Worm (Caenorhabditis elegans) whole organism, late embryonic: ENCODE data around the gene srx-88.

Experiments
- ama-1 ChIP-seq: fragments of 150-350 bp; optimal IDR thresholded peaks from 2 replicates; lab custom pipeline; 2014
- ceh-24 ChIP-seq: sonication (generic microtip); optimal IDR thresholded peaks from 2 replicates; lab custom pipeline; 2016; ENCODE audit warnings: mild to moderate bottlenecking, missing genetic modification characterization, missing compliant biosample characterization
- dve-1 ChIP-seq: sonication (generic microtip); optimal IDR thresholded peaks from 2 replicates; lab custom pipeline; 2017; ENCODE audit warnings: antibody characterized with exemption, mild to moderate bottlenecking, missing genetic modification characterization, missing compliant biosample characterization
- elt-2 ChIP-seq: sonication (generic microtip); optimal IDR thresholded peaks from 2 replicates; lab custom pipeline; 2016; ENCODE audit warnings: missing genetic modification reagents, missing genetic modification characterization, missing compliant biosample characterization
- ets-4 ChIP-seq: sonication (generic microtip); optimal IDR thresholded peaks from 2 replicates; lab custom pipeline; 2016; ENCODE audit warnings: missing genetic modification characterization, missing compliant biosample characterization
- fax-1 ChIP-seq: sonication (generic microtip); optimal IDR thresholded peaks from 2 replicates; lab custom pipeline; 2016; ENCODE audit warnings: missing genotype, missing genetic modification characterization, missing compliant biosample characterization
- hlh-13 ChIP-seq: fragments of 200-800 bp; sonication (Bioruptor generic); optimal IDR thresholded peaks from 2 replicates; lab custom pipeline; 2018; ENCODE audit warnings: mild to moderate bottlenecking, missing genetic modification characterization, missing compliant biosample characterization
- hlh-6 ChIP-seq: sonication (generic microtip); optimal IDR thresholded peaks from 2 replicates; lab custom pipeline; 2016; ENCODE audit warnings: missing genotype, missing genetic modification characterization, missing compliant biosample characterization
- pha-4 ChIP-seq: fragments of 150-350 bp; optimal IDR thresholded peaks from 2 replicates; lab custom pipeline; 2018; ENCODE audit warnings: missing biosample characterization, missing genetic modification reagents, missing genetic modification characterization

DNA sequence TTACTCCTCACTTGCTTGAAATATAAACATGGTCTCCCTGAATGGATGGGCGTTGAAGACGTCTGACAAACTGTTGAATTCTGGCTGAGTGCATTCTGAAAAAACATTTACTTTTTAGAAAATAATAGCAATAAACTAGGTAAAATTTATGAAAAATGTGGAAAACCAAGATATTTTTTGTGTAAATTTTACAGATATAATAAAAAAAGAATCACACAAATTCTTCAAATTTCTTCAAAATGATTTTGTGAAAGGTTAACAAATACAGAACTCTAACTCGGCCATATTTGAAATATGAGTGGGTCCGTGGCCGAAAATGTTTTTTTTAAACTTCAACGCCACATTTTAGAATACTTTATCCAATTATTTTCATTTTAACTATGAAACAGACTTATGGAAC, 34.9 kb downstream of the srx-88 start, which contains the start of gene glb-15:
- TF ChIP-seq dve-1 (tag; lab: Kevin White, UChicago) (no peak), ceh-24 (tag; lab: Kevin White, UChicago) (no peak), elt-2 (tag; lab: Kevin White, UChicago) (no peak), pha-4 (no peak), ets-4 (tag; lab: Kevin White, UChicago) (no peak), hlh-13 (GFP tag; lab: Kevin White, UChicago) (no peak), ama-1 (lab: Kevin White, UChicago) (no peak), hlh-6 (tag; lab: Kevin White, UChicago) (no peak), fax-1 (tag; lab: Kevin White, UChicago) (no peak)
